Worm (Caenorhabditis elegans) whole organism, L2 larva: ENCODE results near the gene cyp-31A5.

Source experiments
- C34F6.9 ChIP-seq: fragments of 150-350 bp; optimal IDR thresholded peaks from 2 replicates; lab custom pipeline; 2014; ENCODE audit warnings: missing biosample characterization, missing genetic modification characterization
- R02D3.7 ChIP-seq: fragments of 150-350 bp; optimal IDR thresholded peaks from 2 replicates; lab custom pipeline; 2014; ENCODE audit warnings: missing biosample characterization, missing genetic modification characterization
- Y55F3AM.14 ChIP-seq: fragments of 200-800 bp; sonication (Bioruptor generic); optimal IDR thresholded peaks from 2 replicates; lab custom pipeline; 2018; ENCODE audit warnings: mild to moderate bottlenecking, missing genetic modification characterization, missing compliant biosample characterization
- ZK546.5 ChIP-seq: sonication (generic microtip); optimal IDR thresholded peaks from 2 replicates; lab custom pipeline; 2017; ENCODE audit warnings: missing biosample characterization, missing genetic modification characterization
- alr-1 ChIP-seq: fragments of 150-350 bp; optimal IDR thresholded peaks from 2 replicates; lab custom pipeline; 2014; ENCODE audit warnings: missing biosample characterization, missing genetic modification characterization
- aly-2 ChIP-seq: fragments of 150-350 bp; optimal IDR thresholded peaks from 2 replicates; lab custom pipeline; 2014; ENCODE audit warnings: missing biosample characterization, missing genetic modification characterization
- ama-1 ChIP-seq: fragments of 150-350 bp; optimal IDR thresholded peaks from 2 replicates; lab custom pipeline; 2018; ENCODE audit warnings: inconsistent platforms
- blmp-1 ChIP-seq: sonication (generic microtip); optimal IDR thresholded peaks from 2 replicates; lab custom pipeline; 2017; ENCODE audit warnings: missing genetic modification characterization, mild to moderate bottlenecking, missing compliant biosample characterization, antibody characterized with exemption, moderate library complexity; ENCODE audit not compliant: insufficient read depth
- ceh-16 ChIP-seq: fragments of 150-350 bp; optimal IDR thresholded peaks from 2 replicates; lab custom pipeline; 2014; ENCODE audit warnings: missing biosample characterization, missing genetic modification characterization
- ceh-82 ChIP-seq: fragments of 150-350 bp; optimal IDR thresholded peaks from 2 replicates; lab custom pipeline; 2014; ENCODE audit warnings: missing biosample characterization, missing genetic modification characterization
- crh-2 ChIP-seq: sonication (generic microtip); optimal IDR thresholded peaks from 2 replicates; lab custom pipeline; 2017; ENCODE audit warnings: missing biosample characterization, missing genetic modification characterization
- dmd-4 ChIP-seq: sonication (generic microtip); optimal IDR thresholded peaks from 2 replicates; lab custom pipeline; 2017; ENCODE audit warnings: missing biosample characterization, missing genetic modification characterization
- egl-27 ChIP-seq: sonication (generic microtip); optimal IDR thresholded peaks from 3 replicates; lab custom pipeline; 2017; ENCODE audit warnings: missing biosample characterization, missing genetic modification reagents, missing genetic modification characterization
- elt-1 ChIP-seq: fragments of 150-350 bp; optimal IDR thresholded peaks from 2 replicates; lab custom pipeline; 2014; ENCODE audit warnings: missing biosample characterization, missing genetic modification characterization
- elt-3 ChIP-seq: sonication (generic microtip); optimal IDR thresholded peaks from 2 replicates; lab custom pipeline; 2017; ENCODE audit warnings: missing biosample characterization, missing genetic modification characterization
- fos-1 ChIP-seq: fragments of 150-350 bp; optimal IDR thresholded peaks from 2 replicates; lab custom pipeline; 2014; ENCODE audit warnings: missing biosample characterization, missing genetic modification characterization
- gmeb-1 ChIP-seq: fragments of 150-350 bp; optimal IDR thresholded peaks from 2 replicates; lab custom pipeline; 2014; ENCODE audit warnings: missing biosample characterization, missing genetic modification characterization
- lin-11 ChIP-seq: fragments of 150-350 bp; sonication (generic microtip); optimal IDR thresholded peaks from 2 replicates; lab custom pipeline; 2014; ENCODE audit warnings: missing biosample characterization, missing genetic modification characterization, inconsistent platforms, mixed read lengths
- lin-13 ChIP-seq: fragments of 150-350 bp; optimal IDR thresholded peaks from 2 replicates; lab custom pipeline; 2014; ENCODE audit warnings: missing biosample characterization, missing genetic modification reagents, missing genetic modification characterization
- lsy-2 ChIP-seq, 2 experiments: fragments of 150-350 bp in 1 of 2; sonication (generic microtip) in 1 of 2; optimal IDR thresholded peaks; 2 replicates each; lab custom pipeline; 2014 to 2017; ENCODE audit warnings: missing biosample characterization in 2 of 2, missing genetic modification characterization in 2 of 2
- mab-5 ChIP-seq: fragments of 150-350 bp; optimal IDR thresholded peaks from 2 replicates; lab custom pipeline; 2014; ENCODE audit warnings: missing biosample characterization, missing genetic modification characterization
- mbf-1 ChIP-seq: sonication (generic microtip); optimal IDR thresholded peaks from 2 replicates; lab custom pipeline; 2017; ENCODE audit warnings: missing biosample characterization, missing genetic modification characterization
- mdl-1 ChIP-seq, 2 experiments: fragments of 150-350 bp in 1 of 2; sonication (generic microtip) in 1 of 2; optimal IDR thresholded peaks; 2 replicates each; lab custom pipeline; 2017; ENCODE audit warnings: missing biosample characterization in 2 of 2, missing genetic modification characterization in 2 of 2
- nhr-10 ChIP-seq: sonication (generic microtip); optimal IDR thresholded peaks from 2 replicates; lab custom pipeline; 2017; ENCODE audit warnings: missing biosample characterization, missing genetic modification characterization
- nhr-11 ChIP-seq: fragments of 150-350 bp; optimal IDR thresholded peaks from 2 replicates; lab custom pipeline; 2014; ENCODE audit warnings: missing biosample characterization, missing genetic modification characterization
- nhr-12 ChIP-seq: fragments of 150-350 bp; optimal IDR thresholded peaks from 2 replicates; lab custom pipeline; 2014; ENCODE audit warnings: missing biosample characterization, missing genetic modification characterization
- nhr-129 ChIP-seq: fragments of 150-350 bp; optimal IDR thresholded peaks from 2 replicates; lab custom pipeline; 2014; ENCODE audit warnings: missing biosample characterization, missing genetic modification characterization
- nhr-23 ChIP-seq: fragments of 150-350 bp; optimal IDR thresholded peaks from 2 replicates; lab custom pipeline; 2014; ENCODE audit warnings: missing biosample characterization, missing genetic modification reagents, missing genetic modification characterization
- nhr-237 ChIP-seq: fragments of 150-350 bp; optimal IDR thresholded peaks from 2 replicates; lab custom pipeline; 2014; ENCODE audit warnings: missing biosample characterization, missing genetic modification characterization
- nhr-25 ChIP-seq: fragments of 150-350 bp; sonication (generic microtip); optimal IDR thresholded peaks from 3 replicates; lab custom pipeline; 2014; ENCODE audit warnings: missing biosample characterization, missing genetic modification characterization
- nhr-6 ChIP-seq: fragments of 150-350 bp; optimal IDR thresholded peaks from 2 replicates; lab custom pipeline; 2014; ENCODE audit warnings: missing biosample characterization, missing genetic modification characterization
- nhr-77 ChIP-seq: fragments of 150-350 bp; optimal IDR thresholded peaks from 2 replicates; lab custom pipeline; 2014; ENCODE audit warnings: missing biosample characterization, missing genetic modification characterization
- peb-1 ChIP-seq: fragments of 150-350 bp; optimal IDR thresholded peaks from 2 replicates; lab custom pipeline; 2014; ENCODE audit warnings: missing biosample characterization, missing genetic modification characterization
- sem-4 ChIP-seq: fragments of 150-350 bp; optimal IDR thresholded peaks from 2 replicates; lab custom pipeline; 2014; ENCODE audit warnings: missing biosample characterization, missing genetic modification reagents, missing genetic modification characterization
- skn-1 ChIP-seq: sonication (generic microtip); optimal IDR thresholded peaks from 2 replicates; lab custom pipeline; 2017; ENCODE audit warnings: missing biosample characterization, missing genetic modification characterization
- sma-3 ChIP-seq: sonication (generic microtip); optimal IDR thresholded peaks from 2 replicates; lab custom pipeline; 2016; ENCODE audit warnings: missing genetic modification reagents, missing genetic modification characterization, missing compliant biosample characterization
- sma-9 ChIP-seq, 2 experiments: fragments of 150-350 bp in 1 of 2; sonication (generic microtip) in 1 of 2; optimal IDR thresholded peaks; 2 replicates each; lab custom pipeline; 2014 to 2016; ENCODE audit warnings: missing genetic modification characterization in 2 of 2, mild to moderate bottlenecking in 1 of 2, missing biosample characterization in 1 of 2, missing compliant biosample characterization in 1 of 2, missing genetic modification reagents in 1 of 2, moderate library complexity in 1 of 2
- unc-39 ChIP-seq: fragments of 150-350 bp; optimal IDR thresholded peaks from 2 replicates; lab custom pipeline; 2014; ENCODE audit warnings: missing biosample characterization, missing genetic modification characterization
- unc-55 ChIP-seq: fragments of 150-350 bp; sonication (generic microtip); optimal IDR thresholded peaks from 3 replicates; lab custom pipeline; 2014; ENCODE audit warnings: missing biosample characterization, missing genetic modification reagents, missing genetic modification characterization
- unc-62 ChIP-seq: fragments of 150-350 bp; optimal IDR thresholded peaks from 2 replicates; lab custom pipeline; 2014; ENCODE audit warnings: missing biosample characterization, missing genetic modification reagents, missing genetic modification characterization
- zag-1 ChIP-seq: fragments of 150-350 bp; optimal IDR thresholded peaks from 2 replicates; lab custom pipeline; 2014; ENCODE audit warnings: missing biosample characterization, missing genetic modification characterization
- ztf-1 ChIP-seq: fragments of 200-800 bp; sonication (Bioruptor generic); conservative IDR thresholded peaks from 2 replicates; pipeline ENCODE4 v1.3.6; 2022; ENCODE audit warnings: missing genetic modification characterization, missing compliant biosample characterization
- ztf-11 ChIP-seq: sonication (generic microtip); optimal IDR thresholded peaks from 2 replicates; lab custom pipeline; 2017; ENCODE audit warnings: missing biosample characterization, missing genetic modification characterization
- ztf-4 ChIP-seq: fragments of 150-350 bp; optimal IDR thresholded peaks from 2 replicates; lab custom pipeline; 2014; ENCODE audit warnings: missing biosample characterization, missing genetic modification characterization

Gene cyp-31A5

DNA sequence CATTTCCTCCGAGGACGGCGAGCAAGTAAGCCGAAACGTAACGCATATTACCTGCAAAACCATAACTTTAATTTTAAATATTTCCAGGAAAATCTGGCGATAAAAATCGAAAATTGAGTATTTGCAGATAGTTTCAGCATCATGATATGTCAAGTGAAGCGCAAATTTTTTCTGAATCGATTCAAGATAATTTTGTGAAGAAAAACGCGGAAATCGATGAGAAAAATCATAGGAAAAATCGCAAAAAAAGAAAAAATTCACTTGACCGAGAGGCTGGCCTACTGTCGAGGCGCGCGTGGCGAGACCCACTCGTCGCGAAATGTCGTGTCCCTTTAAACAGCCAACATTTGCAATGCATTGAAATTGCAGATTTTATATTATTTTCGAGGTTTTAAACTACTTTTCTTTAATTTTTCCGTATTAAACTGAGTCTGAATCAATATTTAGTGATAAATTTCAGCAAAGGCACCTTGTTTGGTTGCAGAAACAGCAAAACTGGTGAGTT lies 30.8 kb upstream of the cyp-31A5 start, which contains the start of the genes rla-2, popl-7 and Y62E10A.24:
Gene rla-2, minus strand, starts transcription at position 51 of the 505 bp plus-strand sequence.
Gene popl-7, plus strand, starts transcription at position 455 of the 505 bp plus-strand sequence.
Gene Y62E10A.24, plus strand, starts transcription at position 476 of the 505 bp plus-strand sequence.
- TF ChIP-seq ztf-4 (tag; lab: Kevin White, UChicago) (no peak), elt-1 (tag; lab: Kevin White, UChicago) (no peak), ceh-82 (tag; lab: Kevin White, UChicago) (no peak), ceh-16 (no peak), nhr-129 (tag; lab: Kevin White, UChicago) (peak; percentile 61), mab-5 (no peak), unc-55 (GFP tag; lab: Kevin White, UChicago) (peak; percentile 55), ztf-1 (no peak), blmp-1 (tag; lab: Kevin White, UChicago) (no peak), unc-39 (tag; lab: Kevin White, UChicago) (no peak), R02D3.7 (no peak), ama-1 (no peak), C34F6.9 (tag; lab: Kevin White, UChicago) (peak; percentile 40), Y55F3AM.14 (no peak), sma-9 (GFP tag; optimal IDR thresholded peaks at IDR 0.05; lab: Kevin White, UChicago) (no peak), sma-9 (tag; optimal IDR thresholded peaks at IDR 0.05; lab: Kevin White, UChicago) (no peak), nhr-12 (tag; lab: Kevin White, UChicago) (no peak), dmd-4 (tag; lab: Kevin White, UChicago) (no peak), aly-2 (no peak), lsy-2 (tag; optimal IDR thresholded peaks at IDR 0.05; lab: Kevin White, UChicago) (peak in 1 of 2 experiments; percentile 80), zag-1 (tag; lab: Kevin White, UChicago) (no peak), fos-1 (tag; lab: Kevin White, UChicago) (no peak), peb-1 (tag; lab: Kevin White, UChicago) (no peak), nhr-10 (tag; lab: Kevin White, UChicago) (no peak), lin-11 (tag; lab: Kevin White, UChicago) (no peak), unc-62 (GFP tag; lab: Kevin White, UChicago) (no peak)

DNA sequence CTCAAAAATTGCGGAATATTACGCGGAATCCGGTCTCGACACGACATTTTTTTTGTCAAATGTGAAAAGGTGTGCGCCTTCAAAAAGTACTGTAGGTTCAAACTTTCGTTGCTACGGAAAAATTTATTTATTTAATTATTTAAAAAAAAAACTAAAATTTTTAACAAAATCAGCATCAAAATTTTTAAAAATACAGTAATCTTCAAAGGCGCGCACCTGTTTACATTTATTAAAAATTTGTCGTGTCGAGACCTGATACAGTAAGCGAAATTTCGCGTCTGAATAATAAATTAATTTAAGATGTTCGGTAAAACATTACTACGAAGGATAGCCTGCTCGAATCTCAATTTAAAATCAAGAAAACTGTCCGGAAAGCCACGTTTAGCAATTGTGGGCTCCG lies 29.4 kb upstream of the cyp-31A5 start, which contains the start of gene Y62E10A.6:
Gene Y62E10A.6, plus strand, starts transcription at position 301 of the 400 bp plus-strand sequence.
- TF ChIP-seq elt-1 (tag; lab: Kevin White, UChicago) (no peak), lin-11 (tag; lab: Kevin White, UChicago) (no peak), mab-5 (no peak), sma-3 (no peak), nhr-10 (tag; lab: Kevin White, UChicago) (no peak), sem-4 (tag; lab: Kevin White, UChicago) (no peak), nhr-11 (tag; lab: Kevin White, UChicago) (no peak), nhr-23 (tag; lab: Kevin White, UChicago) (no peak), nhr-237 (tag; lab: Kevin White, UChicago) (no peak), ZK546.5 (tag; lab: Kevin White, UChicago) (no peak), ztf-1 (no peak), mbf-1 (tag; lab: Kevin White, UChicago) (no peak), lsy-2 (tag; optimal IDR thresholded peaks at IDR 0.05; lab: Kevin White, UChicago) (no peak), nhr-129 (tag; lab: Kevin White, UChicago) (no peak), ztf-11 (tag; lab: Kevin White, UChicago) (no peak)

DNA sequence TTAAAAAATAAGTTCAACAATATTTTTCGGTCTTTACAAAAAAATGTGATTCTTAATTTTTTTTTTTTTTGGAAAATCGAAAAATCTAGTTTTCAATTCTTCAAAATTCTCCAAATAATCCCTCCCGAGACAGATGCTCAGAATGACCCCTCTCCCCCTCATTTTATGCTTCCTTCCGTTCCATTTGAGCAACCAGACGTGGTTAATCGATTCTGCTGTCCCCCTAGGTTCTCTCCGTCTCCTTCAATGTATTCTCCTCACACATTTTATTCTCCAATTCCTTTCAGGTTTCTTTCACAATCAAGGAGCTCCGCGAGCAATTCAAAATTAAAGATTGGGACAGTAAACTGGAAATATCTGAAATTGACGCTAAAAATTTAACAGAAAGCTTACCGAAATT lies 26.2 kb upstream of the cyp-31A5 start:
- TF ChIP-seq elt-3: no peak
- no peak for TF ChIP-seq skn-1 (tag; lab: Kevin White, UChicago)
- no peak for TF ChIP-seq lin-11 (tag; lab: Kevin White, UChicago)
- TF ChIP-seq elt-1 (tag; lab: Kevin White, UChicago): no peak
- TF ChIP-seq crh-2 (tag; lab: Kevin White, UChicago): no peak
- TF ChIP-seq ztf-4 (tag; lab: Kevin White, UChicago): no peak
- TF ChIP-seq nhr-237 (tag; lab: Kevin White, UChicago): no peak

DNA sequence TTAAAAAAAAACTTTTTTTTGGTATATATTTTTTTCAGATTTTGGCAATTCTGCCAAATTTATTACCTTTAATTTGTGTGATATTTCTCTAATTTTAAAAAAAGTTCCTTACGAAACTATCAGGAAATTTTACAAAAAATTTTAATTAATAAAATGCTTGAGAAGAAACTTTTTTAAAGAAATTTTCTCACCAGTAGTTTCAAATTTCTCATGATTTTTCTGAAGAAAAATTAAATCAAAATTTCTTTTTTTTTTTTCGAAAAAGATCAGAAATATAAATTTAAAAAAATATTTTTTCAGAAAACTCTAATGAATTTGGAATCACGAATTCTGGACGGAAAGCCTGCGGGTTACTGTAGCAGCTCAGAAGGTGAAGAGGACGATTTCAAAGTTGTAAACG lies 23.4 kb upstream of the cyp-31A5 start, which contains the start of gene mau-8:
Gene mau-8, plus strand, starts transcription at position 301 of the 400 bp plus-strand sequence.
- TF ChIP-seq crh-2 (tag; lab: Kevin White, UChicago) (no peak), nhr-6 (tag; lab: Kevin White, UChicago) (no peak), sma-9 (GFP tag; optimal IDR thresholded peaks at IDR 0.05; lab: Kevin White, UChicago) (no peak), sma-9 (tag; optimal IDR thresholded peaks at IDR 0.05; lab: Kevin White, UChicago) (no peak), lin-11 (tag; lab: Kevin White, UChicago) (no peak), nhr-25 (tag; lab: Kevin White, UChicago) (no peak), ama-1 (no peak), lin-13 (GFP tag; lab: Kevin White, UChicago) (no peak), elt-3 (no peak), nhr-77 (no peak), egl-27 (tag; lab: Kevin White, UChicago) (no peak), mdl-1 (tag; optimal IDR thresholded peaks at IDR 0.05; lab: Kevin White, UChicago) (no peak), alr-1 (tag; lab: Kevin White, UChicago) (no peak), gmeb-1 (no peak), ztf-11 (tag; lab: Kevin White, UChicago) (no peak), nhr-129 (tag; lab: Kevin White, UChicago) (no peak), ztf-1 (no peak), ZK546.5 (tag; lab: Kevin White, UChicago) (no peak), ceh-82 (tag; lab: Kevin White, UChicago) (no peak), unc-55 (GFP tag; lab: Kevin White, UChicago) (no peak), nhr-23 (tag; lab: Kevin White, UChicago) (no peak)
- TF ChIP-seq, all 48 proteins: peak for 0
